Fruit fly (Drosophila melanogaster): ENCODE results near the gene DIP-epsilon.

DIP-epsilon gene

DNA sequence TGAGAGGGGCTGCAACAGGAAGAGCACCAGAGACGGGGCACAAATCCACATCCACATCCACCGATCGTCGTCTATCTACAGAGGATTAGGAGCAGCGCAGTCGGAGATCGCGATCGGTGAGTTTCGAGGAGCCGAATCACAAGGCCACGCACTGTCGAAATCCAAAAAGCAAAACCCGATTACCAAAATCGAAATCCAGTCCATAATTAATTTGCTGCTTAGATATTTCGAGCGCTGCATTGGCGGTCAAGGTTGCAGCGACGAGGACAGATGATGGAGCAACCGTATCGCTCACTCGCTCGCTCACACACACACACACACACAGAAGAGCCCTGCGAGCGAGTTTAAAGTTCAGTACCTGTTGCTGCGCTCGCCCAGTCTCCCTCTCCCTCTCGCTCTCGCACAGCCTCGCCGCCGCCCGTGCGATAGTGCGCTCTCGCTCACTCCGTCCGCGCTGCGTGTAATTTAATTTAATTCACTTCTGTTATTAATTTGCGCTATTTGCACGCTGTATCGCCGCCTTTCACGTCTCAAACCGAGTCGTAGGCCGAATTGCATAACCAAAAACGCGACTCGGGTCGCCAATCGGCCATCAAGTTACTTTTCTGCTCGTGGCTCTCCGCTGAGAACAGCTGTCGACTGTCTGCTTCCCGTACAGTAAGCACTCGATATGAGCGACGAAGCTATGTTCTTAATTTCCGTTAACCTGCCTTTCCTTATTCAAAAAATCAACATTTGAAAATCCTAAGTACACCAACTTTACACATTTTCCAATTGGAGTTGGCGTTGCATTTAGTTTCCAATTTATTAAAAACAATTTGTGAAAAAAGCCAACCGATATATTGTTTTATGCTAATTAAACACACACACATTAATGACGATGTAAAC lies 71.9 kb downstream of the DIP-epsilon start (continued):
- TF ChIP-seq Lhr (GFP tag; optimal IDR thresholded peaks at IDR 0.05) (no peak), Nf-YC (tag; optimal IDR thresholded peaks at IDR 0.05) (peak; percentile 2), CG2712 (tag; optimal IDR thresholded peaks at IDR 0.05) (peak; percentile 22), CG34422 (GFP tag; IDR thresholded peaks at IDR 0.05) (peak; percentile 69; the same call in 2 of the 3 replicates), en (GFP tag; optimal IDR thresholded peaks at IDR 0.05) (no peak), CG10543 (GFP tag; optimal IDR thresholded peaks at IDR 0.05) (peak; percentile 33), lilli (GFP tag; optimal IDR thresholded peaks at IDR 0.05) (peak; percentile 46), CG2116 (GFP tag; optimal IDR thresholded peaks at IDR 0.05) (no peak), Hr51 (GFP tag; optimal IDR thresholded peaks at IDR 0.05) (peak; percentile 3 to 44), NC2α (GFP tag; optimal IDR thresholded peaks at IDR 0.05) (no peak), tup (GFP tag; optimal IDR thresholded peaks at IDR 0.05) (no peak), Dip2 (GFP tag; IDR thresholded peaks at IDR 0.05) (no peak), hkb (optimal IDR thresholded peaks at IDR 0.05) (no peak), hkb (GFP tag; IDR thresholded peaks at IDR 0.05) (peak; percentile 28), CG1233 (GFP tag; optimal IDR thresholded peaks at IDR 0.05) (no peak), sd (tag; optimal IDR thresholded peaks at IDR 0.05) (no peak), CG3995 (GFP tag; optimal IDR thresholded peaks at IDR 0.05) (peak; percentile 15), PHDP (tag; optimal IDR thresholded peaks at IDR 0.05) (peak; percentile 51), CG18619 (GFP tag; optimal IDR thresholded peaks at IDR 0.05) (peak; percentile 9), Sin3A (optimal IDR thresholded peaks at IDR 0.05) (no peak), ab (GFP tag; optimal IDR thresholded peaks at IDR 0.05) (no peak), CG7786 (GFP tag; optimal IDR thresholded peaks at IDR 0.05) (peak; percentile 71), Aef1 (GFP tag; IDR thresholded peaks at IDR 0.05) (peak; percentile 39; the same call in 1 of the 3 replicates), Antp (GFP tag; optimal IDR thresholded peaks at IDR 0.05) (peak; percentile 34), mirr (GFP tag; optimal IDR thresholded peaks at IDR 0.05) (no peak), ewg (GFP tag; optimal IDR thresholded peaks at IDR 0.05) (no peak), Six4 (GFP tag; optimal IDR thresholded peaks at IDR 0.05) (peak; percentile 23), Oaz (GFP tag; IDR thresholded peaks at IDR 0.05) (no peak), dmrt11E (tag; optimal IDR thresholded peaks at IDR 0.05) (peak; percentile 42), Oli (tag; optimal IDR thresholded peaks at IDR 0.05) (peak; percentile 31), btn (GFP tag; optimal IDR thresholded peaks at IDR 0.05) (no peak), run (tag; optimal IDR thresholded peaks at IDR 0.05) (no peak), Blimp-1 (GFP tag; optimal IDR thresholded peaks at IDR 0.05) (peak; percentile 8), Usf (GFP tag; optimal IDR thresholded peaks at IDR 0.05) (no peak), CG16863 (GFP tag; optimal IDR thresholded peaks at IDR 0.05) (peak; percentile 40), CG1529 (GFP tag; optimal IDR thresholded peaks at IDR 0.05) (peak; percentile 7), B-H2 (GFP tag; optimal IDR thresholded peaks at IDR 0.05) (no peak), ind (GFP tag; optimal IDR thresholded peaks at IDR 0.05) (peak; percentile 40), Sox102F (GFP tag; optimal IDR thresholded peaks at IDR 0.05) (no peak), CG3281 (GFP tag; optimal IDR thresholded peaks at IDR 0.05) (peak; percentile 59), ham (GFP tag; IDR thresholded peaks at IDR 0.05) (no peak), crol (GFP tag; IDR thresholded peaks at IDR 0.05) (peak; percentile 7), lab (GFP tag; optimal IDR thresholded peaks at IDR 0.05) (peak; percentile 49), CG12236 (GFP tag; optimal IDR thresholded peaks at IDR 0.05) (peak; percentile 14), CG31365 (tag; optimal IDR thresholded peaks at IDR 0.05) (no peak), tgo (GFP tag; IDR thresholded peaks at IDR 0.05) (peak; percentile 37; the same call in 2 of the 3 replicates), CG18011 (GFP tag; optimal IDR thresholded peaks at IDR 0.05) (peak; percentile 38), her (GFP tag; optimal IDR thresholded peaks at IDR 0.05) (peak; percentile 53), CG16815 (GFP tag; optimal IDR thresholded peaks at IDR 0.05) (no peak)
